Fruit fly (Drosophila melanogaster): ENCODE results near the gene CG5676.
A peak's percentile ranks its signal among the peaks of the same experiment; 100 is the strongest.

dm6 chr2L:10299810-10300147, 44.1 kb upstream of the CG5676 start, which contains the start of gene CYLD:
- peak; percentile 14 for TF ChIP-seq ey (GFP tag; optimal IDR thresholded peaks at IDR 0.05)
- no peak for TF ChIP-seq CG32264 (GFP tag; optimal IDR thresholded peaks at IDR 0.05)
- TF ChIP-seq CrebA (GFP tag; optimal IDR thresholded peaks at IDR 0.05; ENCODE audit: borderline replicate concordance), result no peak
- TF ChIP-seq psq (GFP tag; optimal IDR thresholded peaks at IDR 0.05), result peak; percentile 25

All from whole organism, wandering third instar larva.